Worm (Caenorhabditis elegans) whole organism, L2 larva: ENCODE data around the gene nrde-1.

ENCODE experiments used
- F13H6.1 ChIP-seq: sonication (generic microtip); optimal IDR thresholded peaks from 2 replicates; lab custom pipeline; 2016; ENCODE audit warnings: missing genetic modification characterization, missing compliant biosample characterization
- ama-1 ChIP-seq: fragments of 150-350 bp; optimal IDR thresholded peaks from 2 replicates; lab custom pipeline; 2018; ENCODE audit warnings: inconsistent platforms
- blmp-1 ChIP-seq: sonication (generic microtip); optimal IDR thresholded peaks from 2 replicates; lab custom pipeline; 2017; ENCODE audit warnings: missing genetic modification characterization, mild to moderate bottlenecking, missing compliant biosample characterization, antibody characterized with exemption, moderate library complexity; ENCODE audit not compliant: insufficient read depth
- ceh-16 ChIP-seq: fragments of 150-350 bp; optimal IDR thresholded peaks from 2 replicates; lab custom pipeline; 2014; ENCODE audit warnings: missing biosample characterization, missing genetic modification characterization
- egl-27 ChIP-seq: sonication (generic microtip); optimal IDR thresholded peaks from 3 replicates; lab custom pipeline; 2017; ENCODE audit warnings: missing biosample characterization, missing genetic modification reagents, missing genetic modification characterization
- lsy-2 ChIP-seq, 2 experiments: fragments of 150-350 bp in 1 of 2; sonication (generic microtip) in 1 of 2; optimal IDR thresholded peaks; 2 replicates each; lab custom pipeline; 2014 to 2017; ENCODE audit warnings: missing biosample characterization in 2 of 2, missing genetic modification characterization in 2 of 2
- nhr-12 ChIP-seq: fragments of 150-350 bp; optimal IDR thresholded peaks from 2 replicates; lab custom pipeline; 2014; ENCODE audit warnings: missing biosample characterization, missing genetic modification characterization
- unc-62 ChIP-seq: fragments of 150-350 bp; optimal IDR thresholded peaks from 2 replicates; lab custom pipeline; 2014; ENCODE audit warnings: missing biosample characterization, missing genetic modification reagents, missing genetic modification characterization
- zag-1 ChIP-seq: fragments of 150-350 bp; optimal IDR thresholded peaks from 2 replicates; lab custom pipeline; 2014; ENCODE audit warnings: missing biosample characterization, missing genetic modification characterization

DNA sequence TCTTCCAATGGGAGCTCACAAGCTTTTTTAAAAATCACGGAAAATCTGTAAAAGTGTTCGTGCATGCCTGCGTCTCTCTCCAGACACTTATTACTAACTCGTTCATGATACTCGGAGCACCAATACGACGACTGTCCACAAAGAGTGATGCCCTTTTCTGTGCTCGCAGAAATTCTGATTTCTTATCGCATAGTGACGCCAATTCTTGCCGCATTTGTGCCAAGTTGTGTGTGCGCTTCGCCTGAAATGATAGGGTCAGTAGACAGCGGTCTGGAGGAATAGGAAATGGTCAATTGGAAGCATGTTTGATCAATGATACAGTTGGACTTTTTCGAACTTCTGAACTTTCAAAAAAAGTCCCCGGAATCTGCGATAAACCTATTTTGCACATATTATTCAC lies 50.8 kb downstream of the nrde-1 start:
- TF ChIP-seq lsy-2 (tag; optimal IDR thresholded peaks at IDR 0.05; lab: Kevin White, UChicago) (no peak), unc-62 (GFP tag; lab: Kevin White, UChicago) (no peak), egl-27 (tag; lab: Kevin White, UChicago) (no peak), ceh-16 (tag; lab: Kevin White, UChicago) (no peak), zag-1 (tag; lab: Kevin White, UChicago) (no peak), ama-1 (lab: Kevin White, UChicago) (no peak), F13H6.1 (tag; lab: Kevin White, UChicago) (no peak), nhr-12 (tag; lab: Kevin White, UChicago) (no peak), blmp-1 (tag; lab: Kevin White, UChicago) (no peak)
